Fruit fly (Drosophila melanogaster): ENCODE results near the gene PDZ-GEF.

Gene PDZ-GEF

dm6 chr2L:6350984-6351808 is 27.6 kb downstream of the PDZ-GEF start, which contains the start of gene CG9498 (continued):
- TF ChIP-seq CG16815 (GFP tag; optimal IDR thresholded peaks at IDR 0.05) (peak; percentile 55), CG12236 (GFP tag; optimal IDR thresholded peaks at IDR 0.05) (no peak), sr (GFP tag; IDR thresholded peaks at IDR 0.05) (no peak), CG10366 (GFP tag; IDR thresholded peaks at IDR 0.05) (peak; percentile 59), dan (GFP tag; IDR thresholded peaks at IDR 0.05) (no peak), ci (GFP tag; IDR thresholded peaks at IDR 0.05) (peak; percentile 15; the same call in 1 of the 3 replicates), CG18011 (GFP tag; optimal IDR thresholded peaks at IDR 0.05) (peak; percentile 54), CG34224 (GFP tag; IDR thresholded peaks at IDR 0.05; ENCODE audit: partially characterized antibody) (no peak), bcd (GFP tag; optimal IDR thresholded peaks at IDR 0.05) (peak; percentile 73), CG2129 (GFP tag; IDR thresholded peaks at IDR 0.05; ENCODE audit: partially characterized antibody) (no peak), her (GFP tag; optimal IDR thresholded peaks at IDR 0.05) (no peak), Usf (GFP tag; optimal IDR thresholded peaks at IDR 0.05) (peak; percentile 58), Hmx (GFP tag; optimal IDR thresholded peaks at IDR 0.05) (peak; percentile 21), seq (GFP tag; IDR thresholded peaks at IDR 0.05) (peak; percentile 80), CG15073 (GFP tag; optimal IDR thresholded peaks at IDR 0.05) (no peak), cg (GFP tag; optimal IDR thresholded peaks at IDR 0.05) (peak; percentile 14), CG11093 (GFP tag; IDR thresholded peaks at IDR 0.05) (peak; percentile 40; the same call in 1 of the 3 replicates), jigr1 (GFP tag; IDR thresholded peaks at IDR 0.05) (peak; percentile 67; the same call in 2 of the 3 replicates), fu2 (GFP tag; optimal IDR thresholded peaks at IDR 0.05) (peak; percentile 24), H2.0 (GFP tag; IDR thresholded peaks at IDR 0.05) (no peak), Oaz (GFP tag; IDR thresholded peaks at IDR 0.05) (peak; percentile 64; the same call in 1 of the 2 replicates), run (tag; optimal IDR thresholded peaks at IDR 0.05) (peak; percentile 71), emc (GFP tag; optimal IDR thresholded peaks at IDR 0.05) (no peak), Myb (GFP tag; optimal IDR thresholded peaks at IDR 0.05) (no peak), CG11504 (tag; optimal IDR thresholded peaks at IDR 0.05) (peak; percentile 84), klu (GFP tag; IDR thresholded peaks at IDR 0.05) (no peak; the same call in 1 of the 2 replicates), pita (GFP tag; optimal IDR thresholded peaks at IDR 0.05) (no peak), oc (tag; optimal IDR thresholded peaks at IDR 0.05) (peak; percentile 24), gcm2 (GFP tag; optimal IDR thresholded peaks at IDR 0.05) (no peak), insv (GFP tag; optimal IDR thresholded peaks at IDR 0.05) (no peak), CG17328 (GFP tag; IDR thresholded peaks at IDR 0.05) (peak; percentile 50), CG7839 (tag; optimal IDR thresholded peaks at IDR 0.05) (peak; percentile 93), CG11695 (GFP tag; IDR thresholded peaks at IDR 0.05) (peak; percentile 96), knrl (GFP tag; IDR thresholded peaks at IDR 0.05; ENCODE audit: partially characterized antibody) (no peak), Atf6 (GFP tag; IDR thresholded peaks at IDR 0.05) (peak; percentile 79), Trl (optimal IDR thresholded peaks at IDR 0.05) (no peak), Trl (GFP tag; optimal IDR thresholded peaks at IDR 0.05) (no peak), unc-4 (GFP tag; IDR thresholded peaks at IDR 0.05; ENCODE audit: partially characterized antibody) (no peak), ttk (GFP tag; IDR thresholded peaks at IDR 0.05) (peak; percentile 62), hbn (GFP tag; IDR thresholded peaks at IDR 0.05; ENCODE audit: partially characterized antibody) (no peak), Six4 (GFP tag; optimal IDR thresholded peaks at IDR 0.05) (peak; percentile 48), toy (GFP tag; IDR thresholded peaks at IDR 0.05) (peak; percentile 83), wdn (GFP tag; IDR thresholded peaks at IDR 0.05) (peak; percentile 78), Hmr (GFP tag; optimal IDR thresholded peaks at IDR 0.05) (peak; percentile 97), CG10321 (GFP tag; IDR thresholded peaks at IDR 0.05) (peak; percentile 49; the same call in 1 of the 2 replicates), eve (GFP tag; optimal IDR thresholded peaks at IDR 0.05) (no peak), CG4617 (GFP tag; optimal IDR thresholded peaks at IDR 0.05; ENCODE audit: borderline replicate concordance) (no peak), trem (tag; optimal IDR thresholded peaks at IDR 0.05) (peak; percentile 40), CG10543 (GFP tag; optimal IDR thresholded peaks at IDR 0.05) (peak; percentile 69), nmo (GFP tag; optimal IDR thresholded peaks at IDR 0.05) (peak; percentile 74)

Measured in whole organism, embryonic.